Worm (Caenorhabditis elegans): ENCODE data around the gene K03B8.11.

K03B8.11 gene

DNA sequence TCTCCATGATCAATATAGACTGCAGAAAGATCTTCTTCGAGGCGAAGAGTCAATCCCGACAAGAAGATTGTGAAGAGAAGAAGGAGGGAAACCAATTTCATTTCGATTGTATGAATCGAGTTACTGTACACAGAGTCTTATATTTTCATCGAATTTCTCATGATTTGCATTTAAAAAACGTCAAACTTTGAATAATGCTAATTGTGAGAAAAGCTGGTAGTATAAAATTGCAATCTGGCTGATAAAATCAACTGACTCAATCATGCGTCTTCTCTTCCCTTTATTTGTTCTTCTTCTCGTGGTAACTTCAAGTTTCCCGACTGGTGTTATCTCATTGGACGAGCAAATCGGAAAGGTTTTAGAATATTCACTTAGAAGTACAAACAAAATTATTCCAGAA is at the start of gene K03B8.11, which contains the start of gene K03B8.14:
K03B8.11 (minus strand) TSS at position 101 of the 400 bp plus-strand sequence.
K03B8.14 (plus strand) TSS at position 110 of the 400 bp plus-strand sequence.
- TF ChIP-seq F10E7.11 (tag; optimal IDR thresholded peaks at IDR 0.05) (no peak), ztf-6 (GFP tag; IDR thresholded peaks at IDR 0.05) (no peak), Y79H2A.3 (GFP tag; conservative IDR thresholded peaks at IDR 0.05) (no peak), dpl-1 (GFP tag; optimal IDR thresholded peaks at IDR 0.05) (no peak), sea-2 (GFP tag; IDR thresholded peaks at IDR 0.05) (no peak), let-607 (tag; optimal IDR thresholded peaks at IDR 0.05) (no peak), ztf-18 (tag; optimal IDR thresholded peaks at IDR 0.05) (no peak), efl-1 (GFP tag; optimal IDR thresholded peaks at IDR 0.05) (no peak), ceh-27 (GFP tag; optimal IDR thresholded peaks at IDR 0.05) (no peak)

DNA sequence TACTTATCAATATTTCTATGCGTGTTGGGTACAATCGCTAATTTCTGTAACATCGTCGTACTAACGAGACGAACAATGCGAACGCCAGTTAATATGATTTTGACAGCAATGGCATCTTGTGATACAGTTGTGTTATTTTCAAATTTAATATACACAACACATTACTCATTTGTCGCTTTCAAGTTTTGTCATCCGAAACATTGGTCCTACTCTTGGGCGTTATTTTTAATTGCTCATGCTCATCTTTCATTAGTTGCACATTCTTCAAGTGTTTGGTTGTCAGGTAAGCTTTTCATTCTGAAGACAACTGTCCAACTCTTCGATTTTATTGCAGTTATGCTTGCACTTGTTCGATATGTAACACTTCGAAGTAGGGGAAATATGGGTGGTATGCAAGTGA is 48.9 kb upstream of the K03B8.11 start:
- TF ChIP-seq atf-7 (tag; optimal IDR thresholded peaks at IDR 0.05): no peak
- TF ChIP-seq ztf-18 (tag; optimal IDR thresholded peaks at IDR 0.05): no peak
- no peak for TF ChIP-seq nhr-27 (tag; optimal IDR thresholded peaks at IDR 0.05)
- no peak for TF ChIP-seq somi-1 (GFP tag; optimal IDR thresholded peaks at IDR 0.05)
- TF ChIP-seq dox-1 (GFP tag; IDR thresholded peaks at IDR 0.05): no peak
- TF ChIP-seq cebp-2 (GFP tag; IDR thresholded peaks at IDR 0.05): no peak
- no peak for TF ChIP-seq mcd-1 (GFP tag; IDR thresholded peaks at IDR 0.05)
- no peak for TF ChIP-seq ceh-91 (GFP tag; IDR thresholded peaks at IDR 0.05)
- TF ChIP-seq hmg-1.2 (GFP tag; IDR thresholded peaks at IDR 0.05): no peak
- no peak for TF ChIP-seq F23B12.7 (tag; optimal IDR thresholded peaks at IDR 0.05; ENCODE audit: insufficient read depth)

DNA sequence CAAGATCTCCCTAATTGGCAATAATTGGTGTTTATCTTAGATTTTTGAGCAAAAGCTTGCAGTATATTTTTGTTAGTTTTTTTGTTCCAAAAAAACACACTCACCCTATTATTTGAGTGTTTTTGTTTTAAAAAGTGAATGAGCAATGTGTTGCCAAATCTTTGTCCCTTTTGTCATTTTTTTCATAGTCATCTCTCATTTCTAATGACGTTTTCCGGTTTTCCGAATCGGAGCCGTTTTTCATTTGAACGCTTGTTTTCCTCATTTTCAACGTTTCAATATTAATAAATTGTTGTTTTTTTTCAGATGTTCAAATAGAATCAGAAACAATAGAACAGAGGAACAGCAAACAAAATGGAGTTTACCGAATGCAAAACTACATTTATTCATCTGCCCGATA is 48.2 kb upstream of the K03B8.11 start, which contains the start of gene dmsr-1:
dmsr-1 (plus strand) TSS at position 301 of the 400 bp plus-strand sequence.
- TF ChIP-seq nfya-2 (GFP tag; IDR thresholded peaks at IDR 0.05) (no peak), lir-1 (GFP tag; conservative IDR thresholded peaks at IDR 0.05) (no peak), tlf-1 (GFP tag; optimal IDR thresholded peaks at IDR 0.05) (no peak), hlh-26 (GFP tag; conservative IDR thresholded peaks at IDR 0.05) (no peak), cebp-2 (GFP tag; IDR thresholded peaks at IDR 0.05) (no peak), B0019.2 (GFP tag; conservative IDR thresholded peaks at IDR 0.05) (no peak), lin-26 (GFP tag; IDR thresholded peaks at IDR 0.05) (no peak), egl-18 (GFP tag; IDR thresholded peaks at IDR 0.05) (no peak), hmg-1.2 (GFP tag; IDR thresholded peaks at IDR 0.05) (no peak), Y56A3A.18 (GFP tag; IDR thresholded peaks at IDR 0.05) (no peak), let-526 (GFP tag; IDR thresholded peaks at IDR 0.05) (no peak), egrh-3 (GFP tag; IDR thresholded peaks at IDR 0.05) (no peak)

DNA sequence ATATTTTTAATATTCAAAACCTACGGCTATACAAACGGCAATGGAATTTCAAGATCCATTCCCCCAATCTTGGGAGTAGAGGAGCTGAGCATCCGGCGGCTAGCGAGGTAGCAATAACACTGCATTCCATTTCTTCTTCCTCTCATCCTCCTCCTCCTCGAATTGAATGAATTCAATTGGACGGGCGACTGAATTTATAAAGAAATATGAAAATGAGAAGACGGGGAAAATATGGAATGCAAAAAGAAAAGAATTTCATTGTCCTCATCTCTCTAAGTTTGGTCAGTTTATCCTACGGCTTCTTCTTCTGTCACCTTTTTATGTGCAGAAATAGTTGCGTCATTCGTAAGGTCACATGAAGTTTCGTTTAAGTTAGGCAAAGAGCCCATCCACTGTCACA is 46.1 kb upstream of the K03B8.11 start:
- no peak for TF ChIP-seq B0035.1 (tag; optimal IDR thresholded peaks at IDR 0.05)
- no peak for TF ChIP-seq Y53F4B.3 (GFP tag; IDR thresholded peaks at IDR 0.05)
- TF ChIP-seq F37B4.10 (GFP tag; IDR thresholded peaks at IDR 0.05): no peak
- no peak for TF ChIP-seq zim-3 (tag; optimal IDR thresholded peaks at IDR 0.05)
- TF ChIP-seq efl-1 (GFP tag; optimal IDR thresholded peaks at IDR 0.05): no peak
- no peak for TF ChIP-seq F57A8.1 (GFP tag; optimal IDR thresholded peaks at IDR 0.05)
- no peak for TF ChIP-seq nhr-90 (tag; optimal IDR thresholded peaks at IDR 0.05)
- no peak for TF ChIP-seq lsy-27 (tag; optimal IDR thresholded peaks at IDR 0.05; ENCODE audit: borderline replicate concordance, insufficient read depth)
- no peak for TF ChIP-seq atf-7 (tag; optimal IDR thresholded peaks at IDR 0.05)
- no peak for TF ChIP-seq ztf-18 (tag; optimal IDR thresholded peaks at IDR 0.05)
- no peak for TF ChIP-seq tbp1 (GFP tag; optimal IDR thresholded peaks at IDR 0.05)
- TF ChIP-seq ztf-25 (GFP tag; IDR thresholded peaks at IDR 0.05): no peak
- TF ChIP-seq dox-1 (GFP tag; IDR thresholded peaks at IDR 0.05): no peak
- no peak for TF ChIP-seq F10E7.11 (tag; optimal IDR thresholded peaks at IDR 0.05)
- no peak for TF ChIP-seq repo-1 (tag; optimal IDR thresholded peaks at IDR 0.05)
- TF ChIP-seq mcd-1 (GFP tag; IDR thresholded peaks at IDR 0.05): no peak
- TF ChIP-seq ets-4 (GFP tag; optimal IDR thresholded peaks at IDR 0.05): no peak
- TF ChIP-seq hrde-1 (tag; optimal IDR thresholded peaks at IDR 0.05; ENCODE audit: borderline replicate concordance): no peak
- TF ChIP-seq die-1 (tag; optimal IDR thresholded peaks at IDR 0.05): no peak
- no peak for TF ChIP-seq mel-28 (tag; optimal IDR thresholded peaks at IDR 0.05; ENCODE audit: borderline replicate concordance)

Data from whole organism, young adult.